Worm (Caenorhabditis elegans) whole organism, midembryonic: ENCODE results near the gene T11F8.4.
"Not testable (repeated sequence)": the region's sequence is repeated elsewhere in the genome, so short reads cannot be mapped to it uniquely, and the experiment has no call there.

ENCODE experiments used
- cog-1 ChIP-seq: sonication (generic microtip); optimal IDR thresholded peaks from 2 replicates; lab custom pipeline; 2016; ENCODE audit warnings: missing genetic modification characterization, missing compliant biosample characterization
- flt-1 ChIP-seq: fragments of 200-800 bp; sonication (Bioruptor generic); IDR thresholded peaks from 2 replicates; pipeline ENCODE4 v1.3.6; 2022; ENCODE audit warnings: missing genetic modification characterization, missing compliant biosample characterization
- klf-2 ChIP-seq: fragments of 200-800 bp; sonication (Bioruptor generic); conservative IDR thresholded peaks from 2 replicates; pipeline ENCODE4 v1.3.6; 2022; ENCODE audit warnings: missing genetic modification reagents, missing genetic modification characterization, missing compliant biosample characterization
- tab-1 ChIP-seq: fragments of 200-800 bp; sonication (Bioruptor generic); IDR thresholded peaks from 2 replicates; pipeline ENCODE4 v1.3.6; 2022; ENCODE audit warnings: missing genetic modification characterization, missing compliant biosample characterization
- ztf-23 ChIP-seq: fragments of 200-800 bp; sonication (Bioruptor generic); IDR thresholded peaks from 2 replicates; pipeline ENCODE4 v1.3.6; 2022; ENCODE audit warnings: missing genetic modification reagents, missing genetic modification characterization, missing compliant biosample characterization
- ztf-29 ChIP-seq: fragments of 200-800 bp; sonication (Bioruptor generic); IDR thresholded peaks from 2 replicates; pipeline ENCODE4 v1.3.6; 2022; ENCODE audit warnings: missing genetic modification reagents, missing genetic modification characterization, missing compliant biosample characterization

ce11 chrIV:5464403-5464802, 12.0 kb downstream of the T11F8.4 start, which contains the start of gene Y52D5A.2:
- TF ChIP-seq flt-1 (GFP tag; lab: Robert Waterston, UW); cog-1 (tag; lab: Kevin White, UChicago); ztf-29 (GFP tag; lab: Robert Waterston, UW); klf-2 (GFP tag; lab: Robert Waterston, UW); ztf-23 (GFP tag; lab: Robert Waterston, UW); tab-1 (GFP tag; lab: Robert Waterston, UW): not testable (repeated sequence)
